Worm (Caenorhabditis elegans) whole organism, L1 larva: ENCODE results near the gene srh-74.
A peak's percentile ranks its signal among the peaks of the same experiment; 100 is the strongest.

ENCODE experiments used
- ama-1 ChIP-seq: fragments of 150-350 bp; optimal IDR thresholded peaks from 2 replicates; lab custom pipeline; 2014
- ceh-82 ChIP-seq, 3 experiments: fragments of 150-350 bp in 1 of 3; sonication (generic microtip) in 2 of 3; optimal IDR thresholded peaks; 2 replicates each; lab custom pipeline; 2014 to 2017; ENCODE audit warnings: missing biosample characterization in 3 of 3, missing genetic modification characterization in 3 of 3
- jun-1 ChIP-seq: fragments of 150-350 bp; optimal IDR thresholded peaks from 2 replicates; lab custom pipeline; 2014; ENCODE audit warnings: missing biosample characterization, missing genetic modification reagents, missing genetic modification characterization
- lir-3 ChIP-seq: sonication (generic microtip); optimal IDR thresholded peaks from 2 replicates; lab custom pipeline; 2016; ENCODE audit warnings: mild to moderate bottlenecking, missing genetic modification characterization, moderate library complexity, missing compliant biosample characterization; ENCODE audit not compliant: poor library complexity
- nhr-11 ChIP-seq: fragments of 150-350 bp; optimal IDR thresholded peaks from 2 replicates; lab custom pipeline; 2014; ENCODE audit warnings: missing biosample characterization, missing genetic modification characterization
- nhr-28 ChIP-seq: fragments of 150-350 bp; optimal IDR thresholded peaks from 2 replicates; lab custom pipeline; 2014; ENCODE audit warnings: missing biosample characterization, missing genetic modification characterization
- sptf-1 ChIP-seq: fragments of 150-350 bp; optimal IDR thresholded peaks from 2 replicates; lab custom pipeline; 2014; ENCODE audit warnings: missing biosample characterization, missing genetic modification characterization
- ztf-11 ChIP-seq, 2 experiments: sonication (generic microtip); optimal IDR thresholded peaks; 2 replicates each; lab custom pipeline; 2016 to 2017; ENCODE audit warnings: missing genetic modification characterization in 2 of 2, missing biosample characterization in 1 of 2, missing compliant biosample characterization in 1 of 2

DNA sequence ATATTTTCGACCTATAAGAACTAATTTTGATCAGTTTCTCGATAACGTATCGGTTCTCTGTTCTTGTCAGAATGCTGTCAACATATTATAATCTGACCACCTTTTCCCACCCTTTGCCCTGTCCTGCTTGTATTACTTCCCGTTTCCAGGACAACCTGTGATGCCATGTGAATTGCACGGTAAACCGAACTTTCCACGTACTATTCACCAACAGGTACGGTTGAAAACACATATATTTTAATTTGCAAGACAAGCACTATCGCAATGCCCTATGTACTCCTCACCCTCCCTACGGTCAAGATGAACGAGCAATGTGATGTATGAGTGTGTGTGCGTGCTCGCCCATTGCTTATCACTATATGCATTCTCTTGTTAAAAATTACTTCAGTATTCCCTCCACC, 39.5 kb downstream of the srh-74 start:
- TF ChIP-seq sptf-1 (no peak), nhr-11 (tag; lab: Kevin White, UChicago) (no peak), ama-1 (lab: Kevin White, UChicago) (no peak), jun-1 (peak; percentile 11), lir-3 (tag; lab: Kevin White, UChicago) (no peak), nhr-28 (tag; lab: Kevin White, UChicago) (no peak), ceh-82 (tag; optimal IDR thresholded peaks at IDR 0.05; lab: Kevin White, UChicago) (no peak), ztf-11 (tag; optimal IDR thresholded peaks at IDR 0.05; lab: Kevin White, UChicago) (no peak)
